Worm (Caenorhabditis elegans) whole organism, early embryonic: Measurements from ENCODE around the gene bath-44.

Source experiments
- B0310.2 ChIP-seq: sonication (generic microtip); optimal IDR thresholded peaks from 2 replicates; lab custom pipeline; 2016; ENCODE audit warnings: mild to moderate bottlenecking, missing genetic modification characterization, missing compliant biosample characterization
- aly-1 ChIP-seq: sonication (generic microtip); optimal IDR thresholded peaks from 2 replicates; lab custom pipeline; 2016; ENCODE audit warnings: missing genetic modification characterization, missing compliant biosample characterization
- ama-1 ChIP-seq: fragments of 150-350 bp; optimal IDR thresholded peaks from 2 replicates; lab custom pipeline; 2014
- ets-7 ChIP-seq: sonication (generic microtip); optimal IDR thresholded peaks from 2 replicates; lab custom pipeline; 2016; ENCODE audit warnings: missing genotype, missing genetic modification characterization, missing compliant biosample characterization
- hmg-4 ChIP-seq: fragments of 200-800 bp; sonication (Bioruptor generic); optimal IDR thresholded peaks from 2 replicates; lab custom pipeline; 2018; ENCODE audit warnings: mild to moderate bottlenecking, missing genetic modification characterization, missing compliant biosample characterization
- hnd-1 ChIP-seq: sonication (generic microtip); optimal IDR thresholded peaks from 2 replicates; lab custom pipeline; 2016; ENCODE audit warnings: missing genetic modification characterization, missing compliant biosample characterization
- pes-1 ChIP-seq: fragments of 200-800 bp; sonication (Bioruptor generic); IDR thresholded peaks from 2 replicates; pipeline ENCODE4 v1.3.6; 2022; ENCODE audit warnings: missing genetic modification reagents, missing genetic modification characterization, missing compliant biosample characterization
- tbx-11 ChIP-seq: fragments of 200-800 bp; sonication (Bioruptor generic); IDR thresholded peaks from 2 replicates; pipeline ENCODE4 v1.3.6; 2022; ENCODE audit warnings: missing genetic modification characterization, missing compliant biosample characterization
- tbx-37 ChIP-seq: fragments of 200-800 bp; sonication (Bioruptor generic); conservative IDR thresholded peaks from 2 replicates; pipeline ENCODE4 v1.3.6; 2022; ENCODE audit warnings: missing genetic modification reagents, missing genetic modification characterization, missing compliant biosample characterization
- tra-4 ChIP-seq: sonication (generic microtip); optimal IDR thresholded peaks from 2 replicates; lab custom pipeline; 2017; ENCODE audit warnings: missing genetic modification characterization, missing compliant biosample characterization

ce11 chrII:7393922-7394689 is 649 bp upstream of the bath-44 start:
- TF ChIP-seq hnd-1: no peak
- TF ChIP-seq hmg-4 (GFP tag; lab: Kevin White, UChicago): no peak
- no peak for TF ChIP-seq tra-4
- TF ChIP-seq ets-7 (tag; lab: Kevin White, UChicago): no peak
- no peak for TF ChIP-seq tbx-11 (GFP tag; lab: Robert Waterston, UW)
- no peak for TF ChIP-seq ama-1 (lab: Kevin White, UChicago)
- no peak for TF ChIP-seq aly-1 (tag; lab: Kevin White, UChicago)
- TF ChIP-seq pes-1: no peak
- no peak for TF ChIP-seq B0310.2 (tag; lab: Kevin White, UChicago)
- no peak for TF ChIP-seq tbx-37 (GFP tag; lab: Robert Waterston, UW)
